Worm (Caenorhabditis elegans) whole organism, young adult: ENCODE measurements around the gene E02H4.2.

Experiments used
- B0019.2 ChIP-seq: fragments of 200-800 bp; sonication (Bioruptor generic); conservative IDR thresholded peaks from 2 replicates; pipeline ENCODE4 v1.3.6; 2022; ENCODE audit warnings: missing genetic modification reagents, missing genetic modification characterization, missing compliant biosample characterization
- C06A6.2 ChIP-seq: fragments of 200-800 bp; sonication (Bioruptor generic); conservative IDR thresholded peaks from 2 replicates; pipeline ENCODE4 v1.3.6; 2022; ENCODE audit warnings: missing genetic modification characterization, missing compliant biosample characterization
- F33H1.4 ChIP-seq: fragments of 200-800 bp; sonication (Bioruptor generic); IDR thresholded peaks from 2 replicates; pipeline ENCODE4 v1.3.6; 2022; ENCODE audit warnings: missing genetic modification reagents, missing genetic modification characterization, missing compliant biosample characterization
- F37B4.10 ChIP-seq: fragments of 200-800 bp; sonication (Bioruptor generic); IDR thresholded peaks from 2 replicates; pipeline ENCODE4 v1.3.6; 2022; ENCODE audit warnings: missing genetic modification characterization, missing compliant biosample characterization
- F39B2.1 ChIP-seq: fragments of 200-800 bp; sonication (Bioruptor generic); IDR thresholded peaks from 2 replicates; pipeline ENCODE4 v1.3.6; 2022; ENCODE audit warnings: missing genetic modification reagents, missing genetic modification characterization, missing compliant biosample characterization
- F52B5.7 ChIP-seq: sonication (generic microtip); optimal IDR thresholded peaks from 2 replicates; lab custom pipeline; 2016; ENCODE audit warnings: mild to moderate bottlenecking, missing genetic modification characterization, missing compliant biosample characterization
- Y67H2A.10 ChIP-seq: fragments of 200-800 bp; sonication (Bioruptor generic); conservative IDR thresholded peaks from 2 replicates; pipeline ENCODE4 v1.3.6; 2022; ENCODE audit warnings: missing genetic modification reagents, missing genetic modification characterization, missing compliant biosample characterization
- akir-1 ChIP-seq: fragments of 200-800 bp; sonication (Bioruptor generic); optimal IDR thresholded peaks from 2 replicates; lab custom pipeline; 2018; ENCODE audit warnings: mild to moderate bottlenecking, missing genetic modification characterization, moderate library complexity, missing compliant biosample characterization
- ama-1 ChIP-seq, 3 experiments: fragments of 150-350 bp in 1 of 3; sonication (generic microtip) in 2 of 3; optimal IDR thresholded peaks; 2 replicates each; lab custom pipeline; 2014 to 2018; ENCODE audit warnings: missing biosample characterization in 2 of 3, missing genetic modification characterization in 2 of 3, missing genetic modification reagents in 2 of 3
- athp-1 ChIP-seq: sonication (generic microtip); optimal IDR thresholded peaks from 2 replicates; lab custom pipeline; 2017; ENCODE audit warnings: mild to moderate bottlenecking, missing genetic modification characterization, missing compliant biosample characterization
- attf-5 ChIP-seq: fragments of 200-800 bp; sonication (Bioruptor generic); optimal IDR thresholded peaks from 2 replicates; lab custom pipeline; 2018; ENCODE audit warnings: mild to moderate bottlenecking, missing genetic modification characterization, missing compliant biosample characterization
- attf-6 ChIP-seq: fragments of 200-800 bp; sonication (Bioruptor generic); IDR thresholded peaks from 2 replicates; pipeline ENCODE4 v1.3.6; 2022; ENCODE audit warnings: missing genetic modification reagents, missing genetic modification characterization, missing compliant biosample characterization
- cebp-1 ChIP-seq, 2 experiments: fragments of 200-800 bp in 1 of 2; sonication (Bioruptor generic) in 1 of 2; sonication (generic microtip) in 1 of 2; IDR thresholded peaks in 1 of 2; optimal IDR thresholded peaks in 1 of 2; 2 replicates each; pipeline versions ENCODE4 v1.3.6 to Lab custom; 2017 to 2022; ENCODE audit warnings: missing compliant biosample characterization in 2 of 2, missing genetic modification characterization in 2 of 2, mild to moderate bottlenecking in 1 of 2, missing genetic modification reagents in 1 of 2, moderate library complexity in 1 of 2
- cebp-2 ChIP-seq: fragments of 200-800 bp; sonication (Bioruptor generic); IDR thresholded peaks from 2 replicates; pipeline ENCODE4 v1.3.6; 2022; ENCODE audit warnings: missing genetic modification characterization, missing compliant biosample characterization
- ceh-79 ChIP-seq: sonication (generic microtip); optimal IDR thresholded peaks from 2 replicates; lab custom pipeline; 2017; ENCODE audit warnings: mild to moderate bottlenecking, missing genetic modification characterization, missing compliant biosample characterization
- ceh-91 ChIP-seq: fragments of 200-800 bp; sonication (Bioruptor generic); IDR thresholded peaks from 2 replicates; pipeline ENCODE4 v1.3.6; 2022; ENCODE audit warnings: missing genetic modification reagents, missing genetic modification characterization, missing compliant biosample characterization
- dox-1 ChIP-seq: fragments of 200-800 bp; sonication (Bioruptor generic); IDR thresholded peaks from 2 replicates; pipeline ENCODE4 v1.3.6; 2022; ENCODE audit warnings: missing genetic modification reagents, missing genetic modification characterization, missing compliant biosample characterization
- dpl-1 ChIP-seq: fragments of 150-350 bp; optimal IDR thresholded peaks from 2 replicates; lab custom pipeline; 2014; ENCODE audit warnings: missing biosample characterization, missing genetic modification reagents, missing genetic modification characterization
- egl-18 ChIP-seq: fragments of 200-800 bp; sonication (Bioruptor generic); IDR thresholded peaks from 2 replicates; pipeline ENCODE4 v1.3.6; 2022; ENCODE audit warnings: missing genetic modification reagents, missing genetic modification characterization, missing compliant biosample characterization
- ets-4 ChIP-seq: fragments of 200-800 bp; sonication (Bioruptor generic); optimal IDR thresholded peaks from 2 replicates; lab custom pipeline; 2018; ENCODE audit warnings: mild to moderate bottlenecking, missing genetic modification characterization, missing compliant biosample characterization
- hlh-26 ChIP-seq: fragments of 200-800 bp; sonication (Bioruptor generic); conservative IDR thresholded peaks from 2 replicates; pipeline ENCODE4 v1.3.6; 2022; ENCODE audit warnings: missing genetic modification reagents, missing genetic modification characterization, missing compliant biosample characterization
- hmg-1.2 ChIP-seq: fragments of 200-800 bp; sonication (Bioruptor generic); IDR thresholded peaks from 2 replicates; pipeline ENCODE4 v1.3.6; 2022; ENCODE audit warnings: missing genetic modification reagents, missing genetic modification characterization, missing compliant biosample characterization
- hmg-20 ChIP-seq: fragments of 200-800 bp; sonication (Bioruptor generic); IDR thresholded peaks from 2 replicates; pipeline ENCODE4 v1.3.6; 2022; ENCODE audit warnings: missing genetic modification reagents, missing genetic modification characterization, missing compliant biosample characterization
- let-526 ChIP-seq: fragments of 200-800 bp; sonication (Bioruptor generic); IDR thresholded peaks from 2 replicates; pipeline ENCODE4 v1.3.6; 2022; ENCODE audit warnings: missing genetic modification reagents, missing genetic modification characterization, missing compliant biosample characterization
- lin-35 ChIP-seq, 3 experiments: fragments of 150-350 bp in 2 of 3; sonication (generic microtip) in 1 of 3; optimal IDR thresholded peaks; 2 replicates each; lab custom pipeline; 2014 to 2018; ENCODE audit warnings: missing biosample characterization in 3 of 3, missing genetic modification characterization in 3 of 3, missing genetic modification reagents in 3 of 3
- lir-1 ChIP-seq: fragments of 200-800 bp; sonication (Bioruptor generic); conservative IDR thresholded peaks from 2 replicates; pipeline ENCODE4 v1.3.6; 2022; ENCODE audit warnings: missing genetic modification reagents, missing genetic modification characterization, missing compliant biosample characterization
- madf-10 ChIP-seq: sonication (generic microtip); optimal IDR thresholded peaks from 2 replicates; lab custom pipeline; 2016; ENCODE audit warnings: mild to moderate bottlenecking, missing genetic modification characterization, missing compliant biosample characterization
- madf-3 ChIP-seq: fragments of 200-800 bp; sonication (Bioruptor generic); IDR thresholded peaks from 2 replicates; pipeline ENCODE4 v1.3.6; 2022; ENCODE audit warnings: missing genetic modification reagents, missing genetic modification characterization, missing compliant biosample characterization
- mcd-1 ChIP-seq: fragments of 200-800 bp; sonication (Bioruptor generic); IDR thresholded peaks from 2 replicates; pipeline ENCODE4 v1.3.6; 2022; ENCODE audit warnings: missing genetic modification reagents, missing genetic modification characterization, missing compliant biosample characterization
- nhr-120 ChIP-seq: fragments of 200-800 bp; sonication (Bioruptor generic); IDR thresholded peaks from 2 replicates; pipeline ENCODE4 v1.3.6; 2022; ENCODE audit warnings: missing genetic modification characterization, missing compliant biosample characterization
- repo-1 ChIP-seq: sonication (generic microtip); optimal IDR thresholded peaks from 2 replicates; lab custom pipeline; 2017; ENCODE audit warnings: mild to moderate bottlenecking, missing genetic modification characterization, missing compliant biosample characterization
- sdz-38 ChIP-seq: sonication (generic microtip); optimal IDR thresholded peaks from 2 replicates; lab custom pipeline; 2016; ENCODE audit warnings: missing genotype, missing genetic modification characterization, missing compliant biosample characterization
- sea-2 ChIP-seq: fragments of 200-800 bp; sonication (Bioruptor generic); IDR thresholded peaks from 2 replicates; pipeline ENCODE4 v1.3.6; 2022; ENCODE audit warnings: missing genetic modification characterization, missing compliant biosample characterization
- snpc-1.3 ChIP-seq: sonication (generic microtip); optimal IDR thresholded peaks from 2 replicates; lab custom pipeline; 2017; ENCODE audit warnings: missing genetic modification characterization, mild to moderate bottlenecking, missing compliant biosample characterization, antibody characterized with exemption, moderate library complexity, missing genotype, missing genetic modification reagents; ENCODE audit not compliant: insufficient read depth
- snpc-3.4 ChIP-seq: sonication (generic microtip); optimal IDR thresholded peaks from 2 replicates; lab custom pipeline; 2017; ENCODE audit warnings: missing genetic modification characterization, mild to moderate bottlenecking, missing compliant biosample characterization, antibody characterized with exemption, moderate library complexity, missing genotype, missing genetic modification reagents
- somi-1 ChIP-seq: fragments of 200-800 bp; sonication (Bioruptor generic); optimal IDR thresholded peaks from 2 replicates; lab custom pipeline; 2018; ENCODE audit warnings: mild to moderate bottlenecking, missing genetic modification characterization, missing compliant biosample characterization
- zim-3 ChIP-seq: sonication (generic microtip); optimal IDR thresholded peaks from 2 replicates; lab custom pipeline; 2017; ENCODE audit warnings: mild to moderate bottlenecking, missing genetic modification characterization, moderate library complexity, missing compliant biosample characterization

E02H4.2 gene

ce11 chrX:14255973-14256372 lies 25.5 kb downstream of the E02H4.2 start, which contains the start of gene E02H4.7:
Gene E02H4.7 (plus strand): TSS chrX:14256273.
- no peak for TF ChIP-seq madf-3 (GFP tag; lab: Robert Waterston, UW)
- TF ChIP-seq F39B2.1 (GFP tag; lab: Robert Waterston, UW), result no peak
- no peak for TF ChIP-seq nhr-120 (GFP tag; lab: Robert Waterston, UW)
- no peak for TF ChIP-seq snpc-1.3
- no peak for TF ChIP-seq F52B5.7
- TF ChIP-seq let-526 (GFP tag; lab: Robert Waterston, UW), result no peak
- no peak for TF ChIP-seq egl-18 (GFP tag; lab: Robert Waterston, UW)
- no peak for TF ChIP-seq hmg-1.2 (GFP tag; lab: Robert Waterston, UW)
- no peak for TF ChIP-seq B0019.2 (GFP tag; lab: Robert Waterston, UW)
- TF ChIP-seq cebp-1 (GFP tag; IDR thresholded peaks at IDR 0.05; lab: Robert Waterston, UW), result no peak
- no peak for TF ChIP-seq cebp-1 (tag; optimal IDR thresholded peaks at IDR 0.05; lab: Kevin White, UChicago)
- no peak for TF ChIP-seq dpl-1 (GFP tag; lab: Kevin White, UChicago)
- no peak for TF ChIP-seq repo-1 (tag; lab: Kevin White, UChicago)
- no peak for TF ChIP-seq athp-1 (tag; lab: Kevin White, UChicago)
- no peak for TF ChIP-seq lin-35 (GFP tag; optimal IDR thresholded peaks at IDR 0.05; lab: Kevin White, UChicago)
- no peak for TF ChIP-seq Y67H2A.10 (GFP tag; lab: Robert Waterston, UW)
- no peak for TF ChIP-seq ets-4 (GFP tag; lab: Kevin White, UChicago)
- TF ChIP-seq attf-6, result no peak
- TF ChIP-seq, all 124 proteins: peak for 0

DNA sequence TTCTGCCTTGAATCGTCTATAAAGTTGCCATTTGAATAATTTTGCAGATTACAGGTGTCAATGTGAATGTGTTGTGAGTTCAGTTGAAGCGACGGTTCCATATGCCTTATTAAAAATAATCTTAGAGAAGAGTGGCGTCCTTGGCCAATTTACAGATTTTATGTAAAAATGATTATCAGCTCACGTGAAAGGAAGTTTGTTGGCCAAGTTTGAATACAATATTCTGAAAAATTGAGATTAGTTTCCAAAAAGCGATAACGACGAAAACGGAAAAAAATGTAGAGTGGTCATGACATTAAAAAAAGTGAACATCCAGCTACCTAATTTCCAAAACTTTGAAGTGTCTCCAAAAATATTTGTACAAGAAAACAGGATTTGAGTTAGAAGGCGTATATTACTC lies 26.4 kb downstream of the E02H4.2 start, which contains the start of gene E02H4.5:
Gene E02H4.5 (minus strand): TSS at position 101 of the 400 bp plus-strand sequence.
- no peak for TF ChIP-seq F33H1.4 (GFP tag; lab: Robert Waterston, UW)
- no peak for TF ChIP-seq ama-1 (optimal IDR thresholded peaks at IDR 0.05; lab: Kevin White, UChicago)
- TF ChIP-seq ama-1 (GFP tag; optimal IDR thresholded peaks at IDR 0.05; lab: Kevin White, UChicago), result no peak
- no peak for TF ChIP-seq mcd-1 (GFP tag; lab: Robert Waterston, UW)
- no peak for TF ChIP-seq somi-1 (GFP tag; lab: Kevin White, UChicago)
- no peak for TF ChIP-seq akir-1
- TF ChIP-seq hlh-26 (GFP tag; lab: Robert Waterston, UW), result no peak
- no peak for TF ChIP-seq cebp-2 (GFP tag; lab: Robert Waterston, UW)
- TF ChIP-seq C06A6.2 (GFP tag; lab: Robert Waterston, UW), result no peak
- TF ChIP-seq, all 124 proteins: peak for 0

- TF ChIP-seq lir-1 (GFP tag; lab: Robert Waterston, UW) (no peak), sdz-38 (tag; lab: Kevin White, UChicago) (no peak), sea-2 (GFP tag; lab: Robert Waterston, UW) (no peak), hmg-20 (GFP tag; lab: Robert Waterston, UW) (no peak), F37B4.10 (GFP tag; lab: Robert Waterston, UW) (no peak), dox-1 (GFP tag; lab: Robert Waterston, UW) (no peak), snpc-3.4 (no peak), ceh-79 (tag; lab: Kevin White, UChicago) (no peak), ceh-91 (GFP tag; lab: Robert Waterston, UW) (no peak), zim-3 (tag; lab: Kevin White, UChicago) (no peak), F33H1.4 (GFP tag; lab: Robert Waterston, UW) (no peak), madf-10 (no peak), dpl-1 (GFP tag; lab: Kevin White, UChicago) (no peak), attf-5 (no peak), ama-1 (optimal IDR thresholded peaks at IDR 0.05; lab: Kevin White, UChicago) (no peak), ama-1 (GFP tag; optimal IDR thresholded peaks at IDR 0.05; lab: Kevin White, UChicago) (no peak)
Measured at ce11 chrX:14252042-14252441, 29.4 kb downstream of the E02H4.2 start, which contains the start of gene E02H4.6. Gene E02H4.6 (minus strand): TSS chrX:14252142.
